Fruit fly (Drosophila melanogaster): Measurements from ENCODE around the gene Pex14.

dm6 chr3L:20733530-20734257 is 44.9 kb upstream of the Pex14 start:
- no peak for TF ChIP-seq ttk (optimal IDR thresholded peaks at IDR 0.05)
- TF ChIP-seq psq (optimal IDR thresholded peaks at IDR 0.05) = no peak
- no peak for TF ChIP-seq Myc (optimal IDR thresholded peaks at IDR 0.05)

All from Kc167 (cell line).